Worm (Caenorhabditis elegans) whole organism, early embryonic: Measurements from ENCODE around the gene Y11D7A.10.

Experiments used
- B0310.2 ChIP-seq: sonication (generic microtip); optimal IDR thresholded peaks from 2 replicates; lab custom pipeline; 2016; ENCODE audit warnings: mild to moderate bottlenecking, missing genetic modification characterization, missing compliant biosample characterization
- ama-1 ChIP-seq: fragments of 150-350 bp; optimal IDR thresholded peaks from 2 replicates; lab custom pipeline; 2014
- ceh-36 ChIP-seq: sonication (generic microtip); optimal IDR thresholded peaks from 2 replicates; lab custom pipeline; 2016; ENCODE audit warnings: missing genetic modification characterization, inconsistent platforms, missing compliant biosample characterization

DNA sequence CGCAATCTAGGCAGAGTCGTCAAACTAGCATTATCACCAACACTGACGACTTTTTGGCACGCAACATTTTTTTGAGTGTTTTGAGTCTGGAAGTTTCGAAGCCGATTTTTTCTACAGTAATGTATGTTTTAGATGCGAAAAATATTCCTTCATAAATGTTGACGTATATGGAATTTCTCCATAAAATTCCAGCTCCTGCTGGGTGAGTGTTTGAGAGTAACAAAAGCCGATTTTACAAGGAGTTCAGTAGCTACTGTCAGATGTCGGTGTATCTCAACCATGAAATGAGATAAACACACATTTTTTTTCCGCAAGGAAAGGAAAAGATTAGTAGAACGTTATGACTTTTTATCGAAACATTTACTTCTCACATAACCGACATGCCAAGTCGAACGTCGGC lies 44.7 kb downstream of the Y11D7A.10 start:
- TF ChIP-seq ama-1 (lab: Kevin White, UChicago) (no peak), B0310.2 (no peak), ceh-36 (tag; lab: Kevin White, UChicago) (no peak)
